Fruit fly (Drosophila melanogaster): ENCODE data around the gene CG15130.

CG15130 gene

dm6 chr2L:20428756-20429408 is 4.4 kb upstream of the CG15130 start (continued):
- no peak for TF ChIP-seq CG13296 (GFP tag; optimal IDR thresholded peaks at IDR 0.05)
- TF ChIP-seq CG15011 (GFP tag; optimal IDR thresholded peaks at IDR 0.05), result no peak
- TF ChIP-seq Doc3 (GFP tag; IDR thresholded peaks at IDR 0.05; ENCODE audit: partially characterized antibody), result 0 out of 3 replicates have a peak, but pooled peaks have one; percentile 9
- TF ChIP-seq Nf-YC (tag; optimal IDR thresholded peaks at IDR 0.05), result peak; percentile 58
- peak; percentile 73; the same call in 1 of the 2 replicates for TF ChIP-seq E2f1 (GFP tag; IDR thresholded peaks at IDR 0.05)
- peak; percentile 16 for TF ChIP-seq Deaf1 (tag; optimal IDR thresholded peaks at IDR 0.05)
- peak; percentile 61 for TF ChIP-seq CG3281 (GFP tag; optimal IDR thresholded peaks at IDR 0.05)
- no peak for TF ChIP-seq CHES-1-like (GFP tag; optimal IDR thresholded peaks at IDR 0.05)
- TF ChIP-seq fd96Cb (tag; optimal IDR thresholded peaks at IDR 0.05), result no peak
- peak; percentile 47; the same call in 1 of the 2 replicates for TF ChIP-seq CG13287 (GFP tag; IDR thresholded peaks at IDR 0.05; ENCODE audit: partially characterized antibody)
- peak; percentile 38 for TF ChIP-seq CG10543 (GFP tag; optimal IDR thresholded peaks at IDR 0.05)
- peak; percentile 58; the same call in 1 of the 2 replicates for TF ChIP-seq Adf1 (GFP tag; IDR thresholded peaks at IDR 0.05)
- no peak for TF ChIP-seq CG9609 (GFP tag; optimal IDR thresholded peaks at IDR 0.05)
- no peak for TF ChIP-seq CG8281 (tag; optimal IDR thresholded peaks at IDR 0.05)
- 0 out of 2 replicates have a peak, but pooled peaks have one; percentile 9 for TF ChIP-seq Scr (GFP tag; IDR thresholded peaks at IDR 0.05; ENCODE audit: partially characterized antibody)
- TF ChIP-seq gsb (GFP tag; IDR thresholded peaks at IDR 0.05), result no peak
- no peak for TF ChIP-seq Camta (GFP tag; optimal IDR thresholded peaks at IDR 0.05)
- peak; percentile 6 for TF ChIP-seq CG7839 (tag; optimal IDR thresholded peaks at IDR 0.05)
- no peak for TF ChIP-seq onecut (GFP tag; IDR thresholded peaks at IDR 0.05)
- TF ChIP-seq Kr (GFP tag; optimal IDR thresholded peaks at IDR 0.05), result no peak
- no peak for TF ChIP-seq Neu2 (GFP tag; optimal IDR thresholded peaks at IDR 0.05; ENCODE audit: borderline replicate concordance)
- TF ChIP-seq inv (GFP tag; IDR thresholded peaks at IDR 0.05; ENCODE audit: partially characterized antibody), result no peak
- peak; percentile 17 for TF ChIP-seq CG9797 (GFP tag; optimal IDR thresholded peaks at IDR 0.05)
- 0 out of 2 replicates have a peak, but pooled peaks have one; percentile 29 for TF ChIP-seq Ada2b (GFP tag; IDR thresholded peaks at IDR 0.05)
- TF ChIP-seq H2.0 (GFP tag; IDR thresholded peaks at IDR 0.05), result no peak
- TF ChIP-seq CG7271 (tag; optimal IDR thresholded peaks at IDR 0.05), result no peak

- no peak for TF ChIP-seq CG12104 (GFP tag; optimal IDR thresholded peaks at IDR 0.05)
- TF ChIP-seq CG2712 (tag; optimal IDR thresholded peaks at IDR 0.05), result peak; percentile 13
- TF ChIP-seq CG8290 (GFP tag; optimal IDR thresholded peaks at IDR 0.05), result no peak
- TF ChIP-seq CG8290 (tag; optimal IDR thresholded peaks at IDR 0.05), result no peak
- TF ChIP-seq cg (GFP tag; optimal IDR thresholded peaks at IDR 0.05), result peak; percentile 38
- no peak for TF ChIP-seq CG7745 (tag; optimal IDR thresholded peaks at IDR 0.05)
- peak; percentile 50 for TF ChIP-seq CG9437 (GFP tag; optimal IDR thresholded peaks at IDR 0.05)
- peak; percentile 85 for TF ChIP-seq sens (GFP tag)
- TF ChIP-seq CG6689 (GFP tag; IDR thresholded peaks at IDR 0.05), result peak; percentile 26; the same call in 1 of the 2 replicates
Observed at dm6 chr2L:20428382-20428755, 3.9 kb upstream of the CG15130 start.

dm6 chr2L:20427401-20427800 is 2.9 kb upstream of the CG15130 start:
- TF ChIP-seq CG6175 (GFP tag; IDR thresholded peaks at IDR 0.05) (0 out of 3 replicates have a peak, but pooled peaks have one; percentile 13), tin (GFP tag; optimal IDR thresholded peaks at IDR 0.05) (no peak), CG11560 (tag; IDR thresholded peaks at IDR 0.05) (no peak; the same call in 2 of the 3 replicates), CG17829 (tag; optimal IDR thresholded peaks at IDR 0.05) (no peak), CG32772 (GFP tag; IDR thresholded peaks at IDR 0.05) (no peak), CG8290 (GFP tag; optimal IDR thresholded peaks at IDR 0.05) (peak; percentile 43), CG8290 (tag; optimal IDR thresholded peaks at IDR 0.05) (no peak), CG14860 (GFP tag; IDR thresholded peaks at IDR 0.05; ENCODE audit: partially characterized antibody) (peak; percentile 74), Eip74EF (GFP tag; optimal IDR thresholded peaks at IDR 0.05) (no peak), hb (GFP tag; IDR thresholded peaks at IDR 0.05; ENCODE audit: partially characterized antibody) (peak; percentile 71; the same call in 2 of the 3 replicates), psq (GFP tag; optimal IDR thresholded peaks at IDR 0.05) (no peak), CG13894 (tag; optimal IDR thresholded peaks at IDR 0.05) (no peak), mirr (GFP tag; optimal IDR thresholded peaks at IDR 0.05) (no peak), NFAT (GFP tag; IDR thresholded peaks at IDR 0.05) (no peak), MBD-R2 (GFP tag; IDR thresholded peaks at IDR 0.05) (no peak), vfl (GFP tag; optimal IDR thresholded peaks at IDR 0.05) (no peak)

All from whole organism, embryonic.